Worm (Caenorhabditis elegans): ENCODE results near the gene pud-3.

DNA sequence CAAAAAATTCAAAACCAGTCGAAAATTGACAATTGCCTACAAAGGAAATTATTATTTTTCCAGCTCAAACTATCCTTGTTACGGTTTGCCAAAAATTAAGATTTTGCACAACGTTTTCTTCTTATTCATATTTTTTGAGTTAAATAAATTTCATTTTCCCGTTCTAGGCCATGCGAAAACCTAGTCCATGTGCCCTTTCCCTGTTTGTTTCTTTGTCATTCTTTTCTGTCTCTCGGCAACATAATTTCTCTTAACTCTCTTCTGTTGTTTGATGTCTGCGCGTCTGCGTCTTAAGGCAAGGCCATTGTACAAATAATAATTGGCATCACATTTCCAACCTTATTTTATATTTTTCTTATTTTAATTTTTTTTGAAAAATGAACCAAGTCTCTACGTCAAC lies 43.5 kb downstream of the pud-3 start, which contains the start of gene nhr-228:
- no peak for TF ChIP-seq hmbx-1 (tag; optimal IDR thresholded peaks at IDR 0.05)
- TF ChIP-seq aly-1 (tag; optimal IDR thresholded peaks at IDR 0.05) = no peak
- no peak for TF ChIP-seq tra-4 (tag; optimal IDR thresholded peaks at IDR 0.05)
- no peak for TF ChIP-seq hmg-4 (GFP tag; optimal IDR thresholded peaks at IDR 0.05)
- TF ChIP-seq ama-1 (optimal IDR thresholded peaks at IDR 0.05) = no peak
- TF ChIP-seq pes-1 (GFP tag; IDR thresholded peaks at IDR 0.05) = no peak
- no peak for TF ChIP-seq ceh-36 (tag; optimal IDR thresholded peaks at IDR 0.05)
- TF ChIP-seq ets-7 (tag; optimal IDR thresholded peaks at IDR 0.05) = no peak
